Fruit fly (Drosophila melanogaster): ENCODE data around the gene wgn.

Gene wgn

dm6 chrX:18646855-18647699 is 12.4 kb upstream of the wgn start, which contains the start of gene Rip11 (continued):
- TF ChIP-seq CG7987 (GFP tag; optimal IDR thresholded peaks at IDR 0.05), result no peak
- TF ChIP-seq ttk (GFP tag; IDR thresholded peaks at IDR 0.05), result peak; percentile 12; the same call in 1 of the 2 replicates
- no peak for TF ChIP-seq ssp (GFP tag; IDR thresholded peaks at IDR 0.05)
- TF ChIP-seq Dad (GFP tag; optimal IDR thresholded peaks at IDR 0.05), result peak; percentile 4
- no peak for TF ChIP-seq btn (GFP tag; optimal IDR thresholded peaks at IDR 0.05)
- peak; percentile 50 for TF ChIP-seq CG4328 (GFP tag; optimal IDR thresholded peaks at IDR 0.05)
- TF ChIP-seq Lpt (GFP tag; optimal IDR thresholded peaks at IDR 0.05), result no peak
- peak; percentile 46 for TF ChIP-seq lbe (GFP tag; optimal IDR thresholded peaks at IDR 0.05)
- peak; percentile 42 for TF ChIP-seq lilli (GFP tag; optimal IDR thresholded peaks at IDR 0.05)
- TF ChIP-seq CG9876 (GFP tag; optimal IDR thresholded peaks at IDR 0.05), result no peak
- no peak for TF ChIP-seq dmrt99B (tag; optimal IDR thresholded peaks at IDR 0.05)
- TF ChIP-seq mld (GFP tag; IDR thresholded peaks at IDR 0.05; ENCODE audit: partially characterized antibody), result no peak
- TF ChIP-seq NfI (GFP tag; optimal IDR thresholded peaks at IDR 0.05), result peak; percentile 3
- TF ChIP-seq Oaz (GFP tag; IDR thresholded peaks at IDR 0.05), result no peak
- no peak for TF ChIP-seq esg (GFP tag; conservative IDR thresholded peaks at IDR 0.05)
- peak; percentile 63 for TF ChIP-seq Dref (GFP tag; IDR thresholded peaks at IDR 0.05)
- no peak for TF ChIP-seq toy (GFP tag; IDR thresholded peaks at IDR 0.05)
- TF ChIP-seq CG32532 (GFP tag; IDR thresholded peaks at IDR 0.05), result peak; percentile 61
- TF ChIP-seq Sox102F (GFP tag; optimal IDR thresholded peaks at IDR 0.05), result no peak
- no peak for TF ChIP-seq tgo (GFP tag; IDR thresholded peaks at IDR 0.05)
- no peak for TF ChIP-seq NC2α (GFP tag; optimal IDR thresholded peaks at IDR 0.05)
- TF ChIP-seq cg (GFP tag; optimal IDR thresholded peaks at IDR 0.05), result peak; percentile 61
- TF ChIP-seq pros (GFP tag; optimal IDR thresholded peaks at IDR 0.05), result no peak
- TF ChIP-seq CG4424 (GFP tag; optimal IDR thresholded peaks at IDR 0.05), result peak; percentile 14
- TF ChIP-seq dan (GFP tag; IDR thresholded peaks at IDR 0.05), result no peak
- TF ChIP-seq cato (GFP tag; optimal IDR thresholded peaks at IDR 0.05; ENCODE audit: borderline replicate concordance), result no peak
- no peak for TF ChIP-seq Jarid2 (GFP tag; optimal IDR thresholded peaks at IDR 0.05)
- 0 out of 3 replicates have a peak, but pooled peaks have one; percentile 28 for TF ChIP-seq CG7963 (GFP tag; IDR thresholded peaks at IDR 0.05; ENCODE audit: partially characterized antibody)
- no peak for TF ChIP-seq CG11247 (GFP tag; IDR thresholded peaks at IDR 0.05)
- no peak for TF ChIP-seq D (optimal IDR thresholded peaks at IDR 0.05)
- TF ChIP-seq D (GFP tag; optimal IDR thresholded peaks at IDR 0.05), result no peak
- no peak for TF ChIP-seq sc (optimal IDR thresholded peaks at IDR 0.05)
- TF ChIP-seq sc (GFP tag; optimal IDR thresholded peaks at IDR 0.05), result no peak
- TF ChIP-seq Lhr (GFP tag; optimal IDR thresholded peaks at IDR 0.05), result no peak
- no peak for TF ChIP-seq CG10959 (GFP tag; IDR thresholded peaks at IDR 0.05)
- TF ChIP-seq caup (GFP tag; optimal IDR thresholded peaks at IDR 0.05; ENCODE audit: severe bottlenecking), result no peak
- no peak for TF ChIP-seq ERR (GFP tag; optimal IDR thresholded peaks at IDR 0.05)
- TF ChIP-seq CG2889 (GFP tag; IDR thresholded peaks at IDR 0.05), result peak; percentile 9; the same call in 1 of the 3 replicates
- no peak for TF ChIP-seq ems (GFP tag; optimal IDR thresholded peaks at IDR 0.05)
- no peak for TF ChIP-seq Stat92E (GFP tag; optimal IDR thresholded peaks at IDR 0.05)
- TF ChIP-seq Rx (GFP tag; IDR thresholded peaks at IDR 0.05), result no peak
- peak; percentile 48 for TF ChIP-seq ci (GFP tag; IDR thresholded peaks at IDR 0.05)
- TF ChIP-seq dimm (GFP tag; IDR thresholded peaks at IDR 0.05), result no peak
- no peak for TF ChIP-seq bowl (GFP tag; IDR thresholded peaks at IDR 0.05)
- no peak for TF ChIP-seq hkb (optimal IDR thresholded peaks at IDR 0.05)
- peak; percentile 41; the same call in 1 of the 2 replicates for TF ChIP-seq hkb (GFP tag; IDR thresholded peaks at IDR 0.05)
- TF ChIP-seq lola (GFP tag; optimal IDR thresholded peaks at IDR 0.05), result no peak
- peak; percentile 52 for TF ChIP-seq Blimp-1 (GFP tag; optimal IDR thresholded peaks at IDR 0.05)
- peak; percentile 31 for TF ChIP-seq repo (GFP tag; optimal IDR thresholded peaks at IDR 0.05)
- peak; percentile 59 for TF ChIP-seq CG42726 (GFP tag; IDR thresholded peaks at IDR 0.05; ENCODE audit: partially characterized antibody)
